Worm (Caenorhabditis elegans): ENCODE measurements around the gene Y54G2A.7.

Y54G2A.7 gene

DNA sequence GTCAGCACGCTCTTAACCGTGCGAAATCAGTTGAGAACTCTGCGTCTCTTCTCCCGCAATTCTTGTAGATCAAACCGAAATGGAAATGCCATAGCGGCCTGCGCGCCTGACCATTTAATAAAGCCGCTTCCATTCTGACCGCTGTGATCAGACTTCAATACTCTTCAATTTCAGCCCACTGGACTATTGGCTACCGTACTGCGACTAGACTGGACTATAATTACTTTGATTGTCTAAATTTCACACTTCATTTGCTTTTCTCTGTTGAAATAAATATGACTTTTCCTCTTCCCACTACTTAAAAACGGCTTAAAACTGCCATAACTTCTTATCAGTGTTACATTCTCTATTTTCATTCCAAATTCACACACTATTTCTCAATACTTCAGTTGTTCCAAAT lies at the start of gene Y54G2A.7:
TSS of gene Y54G2A.7 (plus strand) at position 301 of the 400 bp plus-strand sequence.
- TF ChIP-seq sox-2 (GFP tag; IDR thresholded peaks at IDR 0.05), result no peak
- TF ChIP-seq F13H6.1 (tag; optimal IDR thresholded peaks at IDR 0.05), result no peak
- no peak for TF ChIP-seq nhr-11 (tag; optimal IDR thresholded peaks at IDR 0.05)
- TF ChIP-seq pha-4 (tag; optimal IDR thresholded peaks at IDR 0.05), result no peak
- TF ChIP-seq dve-1 (tag; optimal IDR thresholded peaks at IDR 0.05), result no peak
- no peak for TF ChIP-seq ceh-19 (GFP tag; optimal IDR thresholded peaks at IDR 0.05)
- TF ChIP-seq elt-2 (tag; optimal IDR thresholded peaks at IDR 0.05), result no peak
- TF ChIP-seq ceh-14 (tag; optimal IDR thresholded peaks at IDR 0.05), result no peak
- no peak for TF ChIP-seq ceh-2 (tag; optimal IDR thresholded peaks at IDR 0.05)
- no peak for TF ChIP-seq K09A11.1 (tag; optimal IDR thresholded peaks at IDR 0.05; ENCODE audit: insufficient read depth)
- TF ChIP-seq hlh-15 (tag; optimal IDR thresholded peaks at IDR 0.05), result no peak
- TF ChIP-seq lin-11 (tag; optimal IDR thresholded peaks at IDR 0.05), result no peak
- TF ChIP-seq sox-4 (tag; optimal IDR thresholded peaks at IDR 0.05), result no peak

- TF ChIP-seq ceh-30 (tag; optimal IDR thresholded peaks at IDR 0.05) (no peak), nfya-1 (tag; optimal IDR thresholded peaks at IDR 0.05) (peak; percentile 72), sdc-2 (tag; optimal IDR thresholded peaks at IDR 0.05) (no peak)
These were observed 44.5 kb upstream of the Y54G2A.7 start for ce11 chrIV:2793956-2794355.

- TF ChIP-seq elt-2 (tag; optimal IDR thresholded peaks at IDR 0.05) (peak; percentile 14), pat-9 (tag; optimal IDR thresholded peaks at IDR 0.05) (no peak), elt-4 (tag; optimal IDR thresholded peaks at IDR 0.05) (no peak)
These were observed 40.1 kb upstream of the Y54G2A.7 start, which contains the start of gene Y54G2A.52 for ce11 chrIV:2798339-2798738. TSS of gene Y54G2A.52 (minus strand) at chrIV:2798686.

ce11 chrIV:2799389-2799788 lies 39.0 kb upstream of the Y54G2A.7 start, which contains the start of gene Y54G2A.10:
TSS of gene Y54G2A.10 (plus strand) at chrIV:2799689.
- no peak for TF ChIP-seq ttx-3 (tag; optimal IDR thresholded peaks at IDR 0.05)
- no peak for TF ChIP-seq che-1 (tag; optimal IDR thresholded peaks at IDR 0.05)
- TF ChIP-seq unc-42 (tag; optimal IDR thresholded peaks at IDR 0.05), result no peak
- no peak for TF ChIP-seq ceh-48 (tag; optimal IDR thresholded peaks at IDR 0.05)
- no peak for TF ChIP-seq fkh-10 (GFP tag; optimal IDR thresholded peaks at IDR 0.05)
- TF ChIP-seq ceh-6 (GFP tag; optimal IDR thresholded peaks at IDR 0.05), result no peak

- no peak for TF ChIP-seq nhr-11 (tag; optimal IDR thresholded peaks at IDR 0.05)
- no peak for TF ChIP-seq gmeb-2 (tag; optimal IDR thresholded peaks at IDR 0.05)
- TF ChIP-seq K02D7.2 (tag; optimal IDR thresholded peaks at IDR 0.05), result no peak
- TF ChIP-seq pqm-1 (tag; optimal IDR thresholded peaks at IDR 0.05), result no peak
- TF ChIP-seq unc-42 (tag; optimal IDR thresholded peaks at IDR 0.05), result no peak
- TF ChIP-seq tbx-7 (tag; optimal IDR thresholded peaks at IDR 0.05), result no peak
- no peak for TF ChIP-seq ceh-45 (GFP tag; IDR thresholded peaks at IDR 0.05)
These were observed 38.5 kb upstream of the Y54G2A.7 start for ce11 chrIV:2799890-2800289.

DNA sequence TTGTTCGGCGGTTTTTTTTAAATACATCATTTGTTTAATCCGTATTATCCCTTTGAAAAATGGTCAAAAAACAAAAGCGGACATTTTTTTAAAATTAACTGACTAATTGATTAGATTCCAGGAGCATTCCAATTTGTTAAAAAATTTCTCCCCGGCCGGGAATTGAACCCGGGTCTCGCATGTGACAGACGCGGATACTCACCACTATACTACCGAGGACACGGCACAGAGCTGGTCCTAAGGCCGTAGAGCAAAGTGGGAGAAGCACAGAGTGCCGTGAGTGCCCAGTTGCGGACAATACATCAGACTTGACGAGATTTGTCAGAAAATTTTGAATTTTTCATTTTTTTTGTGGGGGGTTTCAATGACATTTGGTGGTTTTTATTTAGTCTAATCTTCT lies 37.4 kb upstream of the Y54G2A.7 start:
- TF ChIP-seq ahr-1 (tag; optimal IDR thresholded peaks at IDR 0.05), result no peak
- TF ChIP-seq sdc-2 (tag; optimal IDR thresholded peaks at IDR 0.05), result no peak
- TF ChIP-seq K09A11.1 (tag; optimal IDR thresholded peaks at IDR 0.05; ENCODE audit: insufficient read depth), result no peak
- TF ChIP-seq syd-9 (tag; optimal IDR thresholded peaks at IDR 0.05), result no peak
- TF ChIP-seq pha-2 (tag; optimal IDR thresholded peaks at IDR 0.05), result no peak
- TF ChIP-seq ets-4 (tag; optimal IDR thresholded peaks at IDR 0.05), result no peak
- TF ChIP-seq nhr-11 (tag; optimal IDR thresholded peaks at IDR 0.05), result no peak
- peak; percentile 54 for TF ChIP-seq hlh-30 (tag; optimal IDR thresholded peaks at IDR 0.05; ENCODE audit: insufficient read depth)
- TF ChIP-seq ceh-6 (GFP tag; optimal IDR thresholded peaks at IDR 0.05), result no peak
- no peak for TF ChIP-seq hlh-8 (tag; optimal IDR thresholded peaks at IDR 0.05)
- no peak for TF ChIP-seq tbx-7 (tag; optimal IDR thresholded peaks at IDR 0.05)
- TF ChIP-seq pax-1 (tag; optimal IDR thresholded peaks at IDR 0.05), result no peak
- TF ChIP-seq ztf-16 (tag; optimal IDR thresholded peaks at IDR 0.05), result no peak
- no peak for TF ChIP-seq lim-6 (tag; optimal IDR thresholded peaks at IDR 0.05)
- no peak for TF ChIP-seq elt-4 (tag; optimal IDR thresholded peaks at IDR 0.05)
- TF ChIP-seq C08G9.2 (tag; optimal IDR thresholded peaks at IDR 0.05), result peak; percentile 15

Data from whole organism, late embryonic.